Fruit fly (Drosophila melanogaster) whole organism, adult: ENCODE results near the gene CG10184.

Experiments
- CG11617 ChIP-seq: fragments of 200-800 bp; sonication (Bioruptor generic); optimal IDR thresholded peaks from 2 replicates; lab custom pipeline; 2017; ENCODE audit warnings: mild to moderate bottlenecking, missing biosample characterization, missing genetic modification reagents, missing genetic modification characterization
- CG12768 ChIP-seq: fragments of 200-800 bp; sonication (Bioruptor generic); optimal IDR thresholded peaks from 2 replicates; lab custom pipeline; 2017; ENCODE audit warnings: missing biosample characterization, missing genetic modification characterization, mild to moderate bottlenecking, moderate library complexity, missing genetic modification reagents
- CG7045 ChIP-seq: fragments of 200-800 bp; sonication (Bioruptor generic); optimal IDR thresholded peaks from 2 replicates; lab custom pipeline; 2017; ENCODE audit warnings: missing biosample characterization, mild to moderate bottlenecking, missing genetic modification characterization
- CG7101 ChIP-seq: fragments of 200-800 bp; sonication (Bioruptor generic); optimal IDR thresholded peaks from 2 replicates; lab custom pipeline; 2018; ENCODE audit warnings: missing biosample characterization, mild to moderate bottlenecking, missing genetic modification characterization, moderate library complexity
- cic ChIP-seq: fragments of 200-800 bp; sonication (Bioruptor generic); optimal IDR thresholded peaks from 2 replicates; lab custom pipeline; 2017; ENCODE audit warnings: missing biosample characterization, mild to moderate bottlenecking, missing genetic modification characterization, moderate library complexity
- cnc ChIP-seq, 2 experiments: fragments of >200 bp; optimal IDR thresholded peaks; 2 replicates each; lab custom pipeline; 2017
- kay ChIP-seq: fragments of 200-800 bp; sonication (Bioruptor generic); peaks from one replicate; lab custom pipeline; 2016; ENCODE audit warnings: missing biosample characterization, missing genetic modification characterization, borderline replicate concordance
- ovo ChIP-seq: fragments of 200-800 bp; sonication (Bioruptor generic); optimal IDR thresholded peaks from 2 replicates; lab custom pipeline; 2016; ENCODE audit warnings: missing biosample characterization, missing genetic modification characterization
- pad ChIP-seq: fragments of 200-800 bp; sonication (Bioruptor generic); optimal IDR thresholded peaks from 3 replicates; lab custom pipeline; 2017; ENCODE audit warnings: missing biosample characterization, missing genetic modification characterization, mild to moderate bottlenecking, moderate library complexity, missing genetic modification reagents
- toe ChIP-seq: fragments of 200-800 bp; sonication (Bioruptor generic); optimal IDR thresholded peaks from 2 replicates; lab custom pipeline; 2016; ENCODE audit warnings: missing biosample characterization, missing genetic modification characterization

DNA sequence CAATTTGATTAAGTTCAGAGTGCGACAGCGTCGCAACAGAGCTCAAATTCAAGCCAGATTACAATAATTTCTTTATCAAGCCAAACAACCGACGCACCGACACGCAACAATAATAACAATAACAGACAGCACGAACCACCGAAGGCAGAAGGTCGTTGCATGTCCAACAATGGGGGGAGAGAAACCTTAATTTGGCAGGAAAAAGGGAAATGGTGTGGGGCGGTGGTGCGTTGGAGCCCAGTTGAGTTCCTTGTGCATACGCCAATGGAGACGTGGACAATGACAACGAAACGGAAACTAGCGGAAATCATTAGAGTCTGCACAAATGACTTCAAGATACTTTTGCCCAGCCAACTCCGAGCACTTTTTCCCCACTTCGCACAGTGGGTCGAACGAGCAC is 34.3 kb upstream of the CG10184 start:
- TF ChIP-seq kay (GFP tag; lab: Kevin White, UChicago) (no peak), CG7045 (GFP tag; lab: Kevin White, UChicago) (no peak), ovo (GFP tag; lab: Kevin White, UChicago) (no peak), cnc (optimal IDR thresholded peaks at IDR 0.05; lab: Kevin White, UChicago) (no peak), CG11617 (GFP tag; lab: Kevin White, UChicago) (no peak), CG12768 (no peak), toe (GFP tag; lab: Kevin White, UChicago) (no peak), cic (GFP tag; lab: Kevin White, UChicago) (no peak), CG7101 (tag; lab: Kevin White, UChicago) (no peak), pad (no peak)
